Worm (Caenorhabditis elegans): ENCODE measurements around the gene F44F4.10.
A peak's percentile ranks its signal among the peaks of the same experiment; 100 is the strongest.

The F44F4.10 gene

ce11 chrII:10955114-10955513 is 38.0 kb upstream of the F44F4.10 start:
- TF ChIP-seq bed-1 (GFP tag; IDR thresholded peaks at IDR 0.05) (no peak), K11D2.4 (GFP tag; IDR thresholded peaks at IDR 0.05) (no peak), sea-2 (GFP tag; IDR thresholded peaks at IDR 0.05) (no peak), snpc-1.1 (tag; optimal IDR thresholded peaks at IDR 0.05; ENCODE audit: insufficient read depth) (no peak), ceh-27 (GFP tag; optimal IDR thresholded peaks at IDR 0.05) (no peak), ztf-18 (tag; optimal IDR thresholded peaks at IDR 0.05) (no peak), akir-1 (GFP tag; optimal IDR thresholded peaks at IDR 0.05) (no peak), K12H6.12 (tag; optimal IDR thresholded peaks at IDR 0.05) (no peak), C17E4.6 (GFP tag; IDR thresholded peaks at IDR 0.05) (no peak), die-1 (tag; optimal IDR thresholded peaks at IDR 0.05) (no peak), aptf-3 (GFP tag; IDR thresholded peaks at IDR 0.05) (no peak)

ce11 chrII:10953065-10953464 is 36.0 kb upstream of the F44F4.10 start, which contains the start of gene nos-1:
nos-1 (minus strand) TSS chrII:10953165.
- TF ChIP-seq F33H1.4 (GFP tag; IDR thresholded peaks at IDR 0.05) = 0 out of 2 replicates have a peak, but pooled peaks have one; percentile 24
- no peak for TF ChIP-seq F39B2.1 (GFP tag; IDR thresholded peaks at IDR 0.05)
- peak; percentile 66 for TF ChIP-seq lsl-1 (GFP tag; optimal IDR thresholded peaks at IDR 0.05)
- no peak for TF ChIP-seq T26A5.8 (tag; optimal IDR thresholded peaks at IDR 0.05)

ce11 chrII:10950107-10950679 is 33.1 kb upstream of the F44F4.10 start, which contains the start of gene gst-5:
gst-5 (plus strand) TSS chrII:10950352.
- TF ChIP-seq dox-1 (GFP tag; IDR thresholded peaks at IDR 0.05) (peak; percentile 45; the same call in 1 of the 2 replicates), lin-26 (GFP tag; IDR thresholded peaks at IDR 0.05) (0 out of 2 replicates have a peak, but pooled peaks have one; percentile 13), K11D2.4 (GFP tag; IDR thresholded peaks at IDR 0.05) (no peak), nfya-2 (GFP tag; IDR thresholded peaks at IDR 0.05) (no peak), nhr-120 (GFP tag; IDR thresholded peaks at IDR 0.05) (no peak), nhr-90 (tag; optimal IDR thresholded peaks at IDR 0.05) (no peak), ceh-58 (GFP tag; IDR thresholded peaks at IDR 0.05) (no peak), F23B12.7 (tag; optimal IDR thresholded peaks at IDR 0.05; ENCODE audit: insufficient read depth) (no peak), hmg-1.2 (GFP tag; IDR thresholded peaks at IDR 0.05) (peak; percentile 24; the same call in 1 of the 2 replicates), nhr-80 (tag; optimal IDR thresholded peaks at IDR 0.05) (peak; percentile 9), repo-1 (tag; optimal IDR thresholded peaks at IDR 0.05) (no peak), tlf-1 (GFP tag; optimal IDR thresholded peaks at IDR 0.05) (no peak), F33H1.4 (GFP tag; IDR thresholded peaks at IDR 0.05) (no peak), ets-4 (GFP tag; optimal IDR thresholded peaks at IDR 0.05) (no peak), cebp-1 (GFP tag; IDR thresholded peaks at IDR 0.05) (peak; percentile 22; the same call in 1 of the 2 replicates), cebp-1 (tag; optimal IDR thresholded peaks at IDR 0.05) (peak; percentile 66), tbp1 (GFP tag; optimal IDR thresholded peaks at IDR 0.05) (peak; percentile 2), lsy-27 (tag; optimal IDR thresholded peaks at IDR 0.05; ENCODE audit: borderline replicate concordance, insufficient read depth) (no peak), chd-7 (tag; optimal IDR thresholded peaks at IDR 0.05) (no peak), F37B4.10 (GFP tag; IDR thresholded peaks at IDR 0.05) (no peak), gei-17 (GFP tag; optimal IDR thresholded peaks at IDR 0.05) (no peak)

- TF ChIP-seq cebp-1 (GFP tag; IDR thresholded peaks at IDR 0.05) (no peak), cebp-1 (tag; optimal IDR thresholded peaks at IDR 0.05) (peak; percentile 56), F57C9.4 (tag; optimal IDR thresholded peaks at IDR 0.05) (no peak), dox-1 (GFP tag; IDR thresholded peaks at IDR 0.05) (no peak), unc-62 (GFP tag; optimal IDR thresholded peaks at IDR 0.05) (no peak), him-1 (tag; optimal IDR thresholded peaks at IDR 0.05) (no peak), let-607 (tag; optimal IDR thresholded peaks at IDR 0.05) (no peak), Y56A3A.18 (GFP tag; IDR thresholded peaks at IDR 0.05) (no peak), nhr-80 (tag; optimal IDR thresholded peaks at IDR 0.05) (peak; percentile 58)
Measured at ce11 chrII:10949383-10949782, 32.3 kb upstream of the F44F4.10 start.
